Worm (Caenorhabditis elegans) whole organism, midembryonic: Measurements from ENCODE around the gene sri-33.

Source experiments
- flt-1 ChIP-seq: fragments of 200-800 bp; sonication (Bioruptor generic); IDR thresholded peaks from 2 replicates; pipeline ENCODE4 v1.3.6; 2022; ENCODE audit warnings: missing genetic modification characterization, missing compliant biosample characterization
- ref-1 ChIP-seq: fragments of 200-800 bp; sonication (Bioruptor generic); conservative IDR thresholded peaks from 2 replicates; pipeline ENCODE4 v1.3.6; 2022; ENCODE audit warnings: missing genetic modification reagents, missing genetic modification characterization, missing compliant biosample characterization
- tab-1 ChIP-seq: fragments of 200-800 bp; sonication (Bioruptor generic); IDR thresholded peaks from 2 replicates; pipeline ENCODE4 v1.3.6; 2022; ENCODE audit warnings: missing genetic modification characterization, missing compliant biosample characterization
- ztf-23 ChIP-seq: fragments of 200-800 bp; sonication (Bioruptor generic); IDR thresholded peaks from 2 replicates; pipeline ENCODE4 v1.3.6; 2022; ENCODE audit warnings: missing genetic modification reagents, missing genetic modification characterization, missing compliant biosample characterization
- ztf-29 ChIP-seq: fragments of 200-800 bp; sonication (Bioruptor generic); IDR thresholded peaks from 2 replicates; pipeline ENCODE4 v1.3.6; 2022; ENCODE audit warnings: missing genetic modification reagents, missing genetic modification characterization, missing compliant biosample characterization

DNA sequence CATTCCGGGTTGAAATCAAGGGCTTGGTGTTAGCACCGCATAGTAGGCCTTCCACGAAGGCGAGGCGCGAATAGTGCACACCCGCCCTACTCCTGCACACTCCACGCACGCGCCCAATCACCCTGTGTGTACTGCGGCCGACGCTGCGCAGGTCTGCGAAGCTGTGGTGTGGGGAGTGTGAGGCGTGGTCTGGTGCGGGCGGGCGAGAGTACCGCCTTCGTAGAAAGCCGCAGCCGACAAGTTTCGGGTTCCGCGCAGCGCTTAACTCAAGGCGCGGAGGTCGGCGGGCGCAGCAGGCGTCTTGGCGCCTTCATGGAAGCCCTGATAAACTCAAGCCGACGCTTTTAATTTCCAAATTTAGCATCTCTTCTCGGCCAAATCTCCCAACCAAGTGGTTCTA, 48.5 kb downstream of the sri-33 start:
- TF ChIP-seq flt-1 (GFP tag; lab: Robert Waterston, UW) (no peak), ztf-23 (no peak), ztf-29 (no peak), tab-1 (0 out of 2 replicates have a peak, but pooled peaks have one; percentile 47), ref-1 (GFP tag; lab: Robert Waterston, UW) (no peak)
